Worm (Caenorhabditis elegans) whole organism, L4 larva: ENCODE data around the gene efn-3.

ENCODE experiments used
- F44E2.7 ChIP-seq: fragments of 200-800 bp; sonication (Bioruptor generic); IDR thresholded peaks from 2 replicates; pipeline ENCODE4 v2.1.2; 2022; ENCODE audit warnings: missing genetic modification characterization, missing compliant biosample characterization
- T20F7.1 ChIP-seq: fragments of 200-800 bp; sonication (Bioruptor generic); optimal IDR thresholded peaks from 2 replicates; lab custom pipeline; 2018; ENCODE audit warnings: mild to moderate bottlenecking, missing genetic modification characterization, missing compliant biosample characterization
- ZK546.5 ChIP-seq, 2 experiments: sonication (generic microtip); optimal IDR thresholded peaks; 2 replicates each; lab custom pipeline; 2017; ENCODE audit warnings: missing biosample characterization in 2 of 2, missing genetic modification characterization in 2 of 2
- aha-1 ChIP-seq: fragments of 150-350 bp; peaks from one replicate; lab custom pipeline; 2014; ENCODE audit warnings: missing biosample characterization, missing genetic modification characterization
- ama-1 ChIP-seq: fragments of 150-350 bp; optimal IDR thresholded peaks from 2 replicates; lab custom pipeline; 2014; ENCODE audit warnings: inconsistent platforms, mixed read lengths
- ceh-20 ChIP-seq: fragments of 200-800 bp; sonication (Bioruptor generic); IDR thresholded peaks from 2 replicates; pipeline ENCODE4 v1.3.6; 2022; ENCODE audit warnings: missing genetic modification reagents, missing genetic modification characterization, missing compliant biosample characterization
- ceh-44 ChIP-seq: fragments of 200-800 bp; sonication (Bioruptor generic); IDR thresholded peaks from 2 replicates; pipeline ENCODE4 v1.3.6; 2022; ENCODE audit warnings: missing genetic modification reagents, missing genetic modification characterization, missing compliant biosample characterization
- ceh-82 ChIP-seq: sonication (generic microtip); optimal IDR thresholded peaks from 2 replicates; lab custom pipeline; 2017; ENCODE audit warnings: missing biosample characterization, missing genetic modification characterization
- cey-2 ChIP-seq: sonication (generic microtip); optimal IDR thresholded peaks from 3 replicates; lab custom pipeline; 2017; ENCODE audit warnings: missing genetic modification characterization, mild to moderate bottlenecking, missing compliant biosample characterization, antibody characterized with exemption, borderline replicate concordance; ENCODE audit not compliant: insufficient read depth
- dmd-6 ChIP-seq: fragments of 200-800 bp; sonication (Bioruptor generic); IDR thresholded peaks from 2 replicates; pipeline ENCODE4 v1.3.6; 2022; ENCODE audit warnings: missing genetic modification reagents, missing genetic modification characterization, missing compliant biosample characterization
- dmd-9 ChIP-seq: fragments of 200-800 bp; sonication (Bioruptor generic); IDR thresholded peaks from 2 replicates; pipeline ENCODE4 v1.3.6; 2022; ENCODE audit warnings: missing genetic modification reagents, missing genetic modification characterization, missing compliant biosample characterization
- fos-1 ChIP-seq: fragments of 150-350 bp; optimal IDR thresholded peaks from 2 replicates; lab custom pipeline; 2014; ENCODE audit warnings: missing biosample characterization, missing genetic modification characterization
- hlh-11 ChIP-seq: fragments of 200-800 bp; sonication (Bioruptor generic); optimal IDR thresholded peaks from 2 replicates; lab custom pipeline; 2018; ENCODE audit warnings: mild to moderate bottlenecking, missing genetic modification characterization, missing compliant biosample characterization
- jun-1 ChIP-seq: fragments of 150-350 bp; optimal IDR thresholded peaks from 2 replicates; lab custom pipeline; 2014; ENCODE audit warnings: missing biosample characterization, missing genetic modification reagents, missing genetic modification characterization
- lin-15B ChIP-seq: fragments of 150-350 bp; sonication (generic microtip); optimal IDR thresholded peaks from 3 replicates; lab custom pipeline; 2014; ENCODE audit warnings: missing biosample characterization, missing genetic modification characterization
- lin-39 ChIP-seq: fragments of 150-350 bp; optimal IDR thresholded peaks from 2 replicates; lab custom pipeline; 2014; ENCODE audit warnings: missing biosample characterization, missing genetic modification reagents, missing genetic modification characterization
- madf-5 ChIP-seq, 2 experiments: fragments of 200-800 bp; sonication (Bioruptor generic); IDR thresholded peaks; 2 replicates each; pipeline ENCODE4 v1.3.6; 2022; ENCODE audit warnings: missing compliant biosample characterization in 2 of 2, missing genetic modification characterization in 2 of 2
- madf-9 ChIP-seq: fragments of 200-800 bp; sonication (Bioruptor generic); conservative IDR thresholded peaks from 2 replicates; pipeline ENCODE4 v1.3.6; 2022; ENCODE audit warnings: missing genetic modification reagents, missing genetic modification characterization, missing compliant biosample characterization
- mdl-1 ChIP-seq, 2 experiments: fragments of 150-350 bp in 1 of 2; sonication (generic microtip) in 1 of 2; optimal IDR thresholded peaks; 2 replicates each; lab custom pipeline; 2014 to 2017; ENCODE audit warnings: missing biosample characterization in 2 of 2, missing genetic modification characterization in 2 of 2
- mep-1 ChIP-seq: fragments of 150-350 bp; sonication (generic microtip); optimal IDR thresholded peaks from 3 replicates; lab custom pipeline; 2014; ENCODE audit warnings: missing biosample characterization, missing genetic modification characterization
- mxl-2 ChIP-seq: fragments of 200-800 bp; sonication (Bioruptor generic); conservative IDR thresholded peaks from 2 replicates; pipeline ENCODE4 v1.3.6; 2022; ENCODE audit warnings: missing genetic modification reagents, missing genetic modification characterization, missing compliant biosample characterization
- nhr-28 ChIP-seq: fragments of 150-350 bp; optimal IDR thresholded peaks from 2 replicates; lab custom pipeline; 2014; ENCODE audit warnings: missing biosample characterization, missing genetic modification characterization
- nhr-42 ChIP-seq: fragments of 200-800 bp; sonication (Bioruptor generic); IDR thresholded peaks from 2 replicates; pipeline ENCODE4 v1.3.6; 2022; ENCODE audit warnings: missing genetic modification characterization, missing compliant biosample characterization
- pha-4 ChIP-seq, 2 experiments: fragments of 150-350 bp in 1 of 2; fragments of 200-800 bp in 1 of 2; sonication (Bioruptor generic) in 1 of 2; IDR thresholded peaks in 1 of 2; optimal IDR thresholded peaks in 1 of 2; 2 replicates each; pipeline versions ENCODE4 v1.3.6 to Lab custom; 2014 to 2022; ENCODE audit warnings: missing genetic modification characterization in 2 of 2, missing genetic modification reagents in 2 of 2, missing biosample characterization in 1 of 2, missing compliant biosample characterization in 1 of 2
- php-3 ChIP-seq: fragments of 200-800 bp; sonication (Bioruptor generic); IDR thresholded peaks from 2 replicates; pipeline ENCODE4 v1.3.6; 2022; ENCODE audit warnings: missing genetic modification reagents, missing genetic modification characterization, missing compliant biosample characterization
- set-16 ChIP-seq: fragments of 200-800 bp; sonication (Bioruptor generic); IDR thresholded peaks from 2 replicates; pipeline ENCODE4 v1.3.6; 2022; ENCODE audit warnings: missing genetic modification reagents, missing genetic modification characterization, missing compliant biosample characterization
- snpc-1.2 ChIP-seq: fragments of 200-800 bp; sonication (Bioruptor generic); IDR thresholded peaks from 2 replicates; pipeline ENCODE4 v1.3.6; 2022; ENCODE audit warnings: missing genetic modification reagents, missing genetic modification characterization, missing compliant biosample characterization
- unc-62 ChIP-seq, 3 experiments: fragments of 150-350 bp in 1 of 3; sonication (generic microtip); optimal IDR thresholded peaks in 2 of 3; peaks in 1 of 3; 1 replicate in 1 of 3; 2 replicates in 2 of 3; lab custom pipeline; 2014 to 2017; ENCODE audit warnings: missing biosample characterization in 3 of 3, missing genetic modification characterization in 3 of 3, missing genetic modification reagents in 3 of 3, missing genotype in 1 of 3
- zfp-3 ChIP-seq: fragments of 200-800 bp; sonication (Bioruptor generic); conservative IDR thresholded peaks from 2 replicates; pipeline ENCODE4 v1.3.6; 2022; ENCODE audit warnings: missing genetic modification reagents, missing genetic modification characterization, missing compliant biosample characterization
- zip-11 ChIP-seq: fragments of 200-800 bp; sonication (Bioruptor generic); IDR thresholded peaks from 2 replicates; pipeline ENCODE4 v1.3.6; 2022; ENCODE audit warnings: missing genetic modification characterization, missing compliant biosample characterization
- ztf-7 ChIP-seq: fragments of 150-350 bp; optimal IDR thresholded peaks from 2 replicates; lab custom pipeline; 2014; ENCODE audit warnings: missing biosample characterization, missing genetic modification characterization

efn-3 gene

DNA sequence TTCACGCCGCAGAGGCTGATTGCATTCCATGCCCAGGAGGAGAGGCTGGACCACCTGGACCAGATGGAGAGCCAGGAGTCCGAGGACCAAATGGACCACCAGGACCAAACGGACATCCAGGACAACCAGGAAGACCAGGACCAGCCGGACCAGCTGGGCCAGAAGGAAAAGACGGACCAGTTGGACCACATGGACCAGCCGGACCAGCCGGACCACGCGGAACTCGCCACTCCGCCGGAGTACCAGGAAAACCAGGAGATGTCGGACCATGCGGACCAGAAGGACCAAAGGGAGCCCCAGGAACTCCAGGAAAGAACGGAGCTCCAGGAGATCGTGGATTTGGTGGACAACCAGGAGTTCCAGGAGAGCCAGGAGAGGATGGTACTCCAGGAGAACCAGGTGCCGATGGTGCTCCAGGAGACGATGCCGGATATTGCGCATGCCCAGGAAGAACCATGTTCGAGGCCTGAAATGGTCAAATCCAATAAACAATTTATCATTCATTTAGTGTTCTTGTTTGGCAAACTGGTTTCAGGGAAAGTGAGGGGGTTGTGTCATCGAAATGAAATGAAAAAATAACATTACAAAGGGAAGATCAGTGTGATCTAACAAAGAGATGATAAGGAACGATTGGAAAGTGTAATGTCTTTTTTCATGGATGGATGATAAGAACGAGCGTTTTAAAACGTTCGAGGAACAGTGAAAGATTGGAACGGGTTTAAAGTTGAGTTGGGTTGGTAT is 7.2 kb downstream of the efn-3 start:
- TF ChIP-seq unc-62 (GFP tag; optimal IDR thresholded peaks at IDR 0.05 in 1 of 2; lab: Kevin White, UChicago) (peak in 1 of 2 experiments; percentile 46), unc-62 (tag; optimal IDR thresholded peaks at IDR 0.05; lab: Kevin White, UChicago) (no peak), ztf-7 (tag; lab: Kevin White, UChicago) (no peak), ZK546.5 (tag; optimal IDR thresholded peaks at IDR 0.05; lab: Kevin White, UChicago) (no peak), madf-9 (GFP tag; lab: Robert Waterston, UW) (no peak), snpc-1.2 (GFP tag; lab: Robert Waterston, UW) (no peak), jun-1 (tag; lab: Kevin White, UChicago) (peak; percentile 18), hlh-11 (tag; lab: Kevin White, UChicago) (peak; percentile 15), dmd-6 (GFP tag; lab: Robert Waterston, UW) (peak; percentile 11; the same call in 1 of the 2 replicates), lin-15B (no peak), mep-1 (no peak), nhr-28 (tag; lab: Kevin White, UChicago) (peak; percentile 42), zfp-3 (GFP tag; lab: Robert Waterston, UW) (no peak), F44E2.7 (GFP tag; lab: Robert Waterston, UW) (no peak), php-3 (GFP tag; lab: Robert Waterston, UW) (0 out of 2 replicates have a peak, but pooled peaks have one; percentile 9), set-16 (GFP tag; lab: Robert Waterston, UW) (peak; percentile 96), madf-5 (GFP tag; IDR thresholded peaks at IDR 0.05; lab: Robert Waterston, UW) (0 out of 4 replicates have a peak, but pooled peaks of 1 of the 2 experiments have one; percentile 43), mdl-1 (tag; optimal IDR thresholded peaks at IDR 0.05; lab: Kevin White, UChicago) (no peak)

DNA sequence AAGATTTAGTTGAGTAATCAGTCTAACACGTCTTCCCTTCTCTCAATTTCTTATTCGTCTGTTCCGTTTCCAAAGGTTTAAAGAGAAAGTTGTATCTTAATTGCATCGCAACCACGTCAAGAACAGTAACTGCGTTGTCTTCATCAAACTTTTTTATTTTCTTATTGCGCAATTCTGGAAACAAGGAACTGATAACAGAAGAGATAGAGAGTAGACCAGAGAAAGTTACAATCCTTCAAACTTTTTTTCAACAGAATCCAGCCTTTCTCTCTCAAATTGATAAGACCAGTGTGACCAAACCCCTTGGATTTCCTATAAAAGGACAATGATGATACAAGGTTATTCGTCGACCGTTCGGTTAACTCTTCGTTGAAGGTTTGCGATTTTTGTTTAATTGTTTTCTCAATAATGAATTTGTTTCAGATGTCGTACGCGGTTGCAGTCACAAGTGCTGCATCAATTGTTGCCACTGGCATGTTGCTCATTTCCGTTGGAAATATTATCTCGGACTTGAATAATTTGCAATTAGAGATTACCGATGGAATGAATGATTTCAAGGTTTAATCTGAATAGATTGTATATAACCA is 8.1 kb downstream of the efn-3 start, which contains the start of gene col-184:
Gene col-184 (plus strand): TSS at position 409 of the 587 bp plus-strand sequence.
- peak; percentile 28; the same call in 1 of the 2 replicates for TF ChIP-seq dmd-6 (GFP tag; lab: Robert Waterston, UW)
- TF ChIP-seq jun-1 (tag; lab: Kevin White, UChicago) = no peak
- 0 out of 2 replicates have a peak, but pooled peaks have one; percentile 31 for TF ChIP-seq ceh-20 (GFP tag; lab: Robert Waterston, UW)
- peak; percentile 37 for TF ChIP-seq nhr-28 (tag; lab: Kevin White, UChicago)
- no peak for TF ChIP-seq ceh-44 (GFP tag; lab: Robert Waterston, UW)
- TF ChIP-seq fos-1 = no peak
- peak in 1 of 2 experiments; percentile 94 for TF ChIP-seq unc-62 (GFP tag; optimal IDR thresholded peaks at IDR 0.05 in 1 of 2; lab: Kevin White, UChicago)
- TF ChIP-seq unc-62 (tag; optimal IDR thresholded peaks at IDR 0.05; lab: Kevin White, UChicago) = no peak
- TF ChIP-seq, all 104 proteins: peak for 4

DNA sequence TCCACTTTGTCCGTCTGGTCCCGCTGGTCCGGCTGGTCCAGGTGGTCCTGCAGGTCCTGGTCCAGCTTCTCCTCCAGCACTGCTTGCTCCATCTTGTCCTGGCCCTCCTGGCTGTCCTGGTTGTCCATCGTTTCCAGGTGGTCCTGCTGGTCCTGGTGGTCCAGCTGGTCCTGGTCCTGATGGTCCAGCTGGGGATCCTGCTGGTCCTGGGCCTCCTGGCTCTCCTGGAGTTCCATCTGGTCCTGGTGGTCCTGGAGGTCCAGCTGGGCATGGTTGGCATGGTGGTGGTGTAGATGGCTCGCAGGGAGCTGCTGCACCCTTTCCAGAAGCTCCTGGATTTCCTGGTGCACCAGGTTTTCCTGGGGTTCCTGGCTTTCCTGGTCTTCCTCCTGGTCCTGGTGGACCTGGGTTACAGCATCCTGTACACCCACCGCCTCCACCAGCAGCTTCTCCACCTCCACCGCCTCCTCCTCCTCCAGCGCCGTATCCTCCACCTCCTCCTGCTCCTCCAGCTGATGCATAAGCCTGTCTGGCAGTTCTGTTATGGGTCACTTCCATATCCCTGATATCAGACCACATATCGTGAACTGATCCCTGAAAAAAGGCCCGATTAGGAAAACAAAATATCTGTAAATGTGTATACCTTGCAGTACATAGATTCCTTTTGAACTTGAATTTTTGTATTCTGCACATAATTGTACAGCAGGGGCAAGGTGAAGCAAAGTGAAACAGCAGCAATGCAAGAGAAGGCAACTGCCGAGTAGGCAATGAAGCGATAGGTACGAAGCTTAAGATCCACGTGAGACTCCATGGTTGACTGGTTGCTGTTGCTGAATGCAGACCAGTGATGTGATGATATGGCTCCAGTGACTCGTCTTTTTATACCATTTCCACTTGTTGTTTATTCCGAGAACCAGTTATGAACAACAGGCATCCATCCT is 10.1 kb downstream of the efn-3 start, which contains the start of gene col-183:
Gene col-183 (minus strand): TSS at position 839 of the 941 bp plus-strand sequence.
- TF ChIP-seq dmd-9 (no peak), lin-39 (no peak), ama-1 (lab: Kevin White, UChicago) (no peak), set-16 (GFP tag; lab: Robert Waterston, UW) (peak; percentile 96), unc-62 (GFP tag; optimal IDR thresholded peaks at IDR 0.05 in 1 of 2; lab: Kevin White, UChicago) (peak in 1 of 2 experiments; percentile 99), unc-62 (tag; optimal IDR thresholded peaks at IDR 0.05; lab: Kevin White, UChicago) (no peak), mxl-2 (GFP tag; lab: Robert Waterston, UW) (no peak), T20F7.1 (GFP tag; lab: Kevin White, UChicago) (no peak), aha-1 (tag; lab: Kevin White, UChicago) (no peak), jun-1 (tag; lab: Kevin White, UChicago) (no peak), zip-11 (GFP tag; lab: Robert Waterston, UW) (no peak), pha-4 (GFP tag; IDR thresholded peaks at IDR 0.05; lab: Robert Waterston, UW) (peak; percentile 7; the same call in 1 of the 2 replicates), pha-4 (tag; optimal IDR thresholded peaks at IDR 0.05; lab: Kevin White, UChicago) (no peak), madf-9 (GFP tag; lab: Robert Waterston, UW) (no peak), ceh-82 (tag; lab: Kevin White, UChicago) (no peak), cey-2 (tag; lab: Kevin White, UChicago) (no peak), madf-5 (GFP tag; IDR thresholded peaks at IDR 0.05; lab: Robert Waterston, UW) (no peak), nhr-42 (GFP tag; lab: Robert Waterston, UW) (no peak)
